Fruit fly (Drosophila melanogaster) Kc167 (cell line): ENCODE data around the gene CG33253.

ENCODE experiments used
- Myc ChIP-seq: fragments of >200 bp; optimal IDR thresholded peaks from 2 replicates; lab custom pipeline; 2017; ENCODE audit warnings: missing external identifiers
- Sin3A ChIP-seq: fragments of >200 bp; optimal IDR thresholded peaks from 2 replicates; lab custom pipeline; 2018; ENCODE audit warnings: missing external identifiers
- h ChIP-seq: fragments of >200 bp; optimal IDR thresholded peaks from 3 replicates; lab custom pipeline; 2018; ENCODE audit warnings: missing external identifiers
- insv ChIP-seq: fragments of >200 bp; optimal IDR thresholded peaks from 3 replicates; lab custom pipeline; 2018; ENCODE audit warnings: missing external identifiers
- psq ChIP-seq: fragments of >200 bp; optimal IDR thresholded peaks from 2 replicates; lab custom pipeline; 2017; ENCODE audit warnings: missing external identifiers
- ttk ChIP-seq: sonication (Bioruptor generic); optimal IDR thresholded peaks from 2 replicates; lab custom pipeline; 2017; ENCODE audit warnings: missing external identifiers

CG33253 gene

dm6 chrX:19155922-19156437 is 27.2 kb upstream of the CG33253 start:
- TF ChIP-seq Sin3A (no peak), h (lab: Kevin White, UChicago) (no peak)

dm6 chrX:19157471-19157870 is 25.8 kb upstream of the CG33253 start:
- TF ChIP-seq psq (lab: Kevin White, UChicago) (no peak), Sin3A (no peak), Myc (lab: Kevin White, UChicago) (no peak), ttk (lab: Kevin White, UChicago) (no peak), insv (lab: Kevin White, UChicago) (no peak), h (lab: Kevin White, UChicago) (no peak)

dm6 chrX:19158519-19159289 is 24.5 kb upstream of the CG33253 start:
- TF ChIP-seq ttk (lab: Kevin White, UChicago): no peak
- TF ChIP-seq Myc (lab: Kevin White, UChicago): no peak
- TF ChIP-seq h (lab: Kevin White, UChicago): no peak

dm6 chrX:19159942-19160341 is 23.3 kb upstream of the CG33253 start:
- no peak for TF ChIP-seq Sin3A
- no peak for TF ChIP-seq h (lab: Kevin White, UChicago)
- no peak for TF ChIP-seq insv (lab: Kevin White, UChicago)
- TF ChIP-seq Myc (lab: Kevin White, UChicago): no peak
- no peak for TF ChIP-seq psq (lab: Kevin White, UChicago)
- no peak for TF ChIP-seq ttk (lab: Kevin White, UChicago)

- TF ChIP-seq Myc (lab: Kevin White, UChicago) (no peak), Sin3A (no peak), h (lab: Kevin White, UChicago) (no peak), insv (lab: Kevin White, UChicago) (no peak), ttk (lab: Kevin White, UChicago) (no peak), psq (lab: Kevin White, UChicago) (no peak)
Measured at dm6 chrX:19160635-19161407, 22.4 kb upstream of the CG33253 start.

dm6 chrX:19162249-19162914 is 20.8 kb upstream of the CG33253 start:
- TF ChIP-seq Myc (lab: Kevin White, UChicago) (no peak), insv (lab: Kevin White, UChicago) (no peak), ttk (lab: Kevin White, UChicago) (no peak), Sin3A (no peak), h (lab: Kevin White, UChicago) (no peak), psq (lab: Kevin White, UChicago) (no peak)

dm6 chrX:19163446-19163845 is 19.8 kb upstream of the CG33253 start:
- no peak for TF ChIP-seq insv (lab: Kevin White, UChicago)
- TF ChIP-seq Myc (lab: Kevin White, UChicago): no peak
- no peak for TF ChIP-seq Sin3A
- TF ChIP-seq h (lab: Kevin White, UChicago): no peak
- no peak for TF ChIP-seq ttk (lab: Kevin White, UChicago)
- TF ChIP-seq psq (lab: Kevin White, UChicago): no peak

- TF ChIP-seq insv (lab: Kevin White, UChicago) (no peak), ttk (lab: Kevin White, UChicago) (no peak), psq (lab: Kevin White, UChicago) (no peak), h (lab: Kevin White, UChicago) (no peak), Sin3A (no peak), Myc (lab: Kevin White, UChicago) (no peak)
Measured at dm6 chrX:19164726-19165125, 18.5 kb upstream of the CG33253 start.

dm6 chrX:19165144-19166011 is 17.8 kb upstream of the CG33253 start:
- no peak for TF ChIP-seq h (lab: Kevin White, UChicago)
- no peak for TF ChIP-seq ttk (lab: Kevin White, UChicago)

dm6 chrX:19166152-19166935 is 16.9 kb upstream of the CG33253 start:
- TF ChIP-seq ttk (lab: Kevin White, UChicago) (no peak), psq (lab: Kevin White, UChicago) (no peak), insv (lab: Kevin White, UChicago) (no peak), Myc (lab: Kevin White, UChicago) (no peak), h (lab: Kevin White, UChicago) (no peak), Sin3A (no peak)
